Worm (Caenorhabditis elegans) whole organism, L4 larva: ENCODE results near the gene irld-8.

ENCODE experiments used
- R02D3.7 ChIP-seq: fragments of 150-350 bp; sonication (generic microtip); optimal IDR thresholded peaks from 3 replicates; lab custom pipeline; 2014; ENCODE audit warnings: missing biosample characterization, missing genetic modification characterization
- Y105C5A.15 ChIP-seq: fragments of 200-800 bp; sonication (Bioruptor generic); IDR thresholded peaks from 2 replicates; pipeline ENCODE4 v1.3.6; 2022; ENCODE audit warnings: missing genetic modification characterization, missing compliant biosample characterization
- ama-1 ChIP-seq: fragments of 150-350 bp; optimal IDR thresholded peaks from 2 replicates; lab custom pipeline; 2014; ENCODE audit warnings: inconsistent platforms, mixed read lengths
- daf-12 ChIP-seq: fragments of 150-350 bp; optimal IDR thresholded peaks from 2 replicates; lab custom pipeline; 2014; ENCODE audit warnings: missing biosample characterization, missing genetic modification reagents, missing genetic modification characterization
- fkh-10 ChIP-seq: fragments of 150-350 bp; optimal IDR thresholded peaks from 2 replicates; lab custom pipeline; 2014; ENCODE audit warnings: missing biosample characterization, missing genetic modification reagents, missing genetic modification characterization
- lsy-2 ChIP-seq, 2 experiments: fragments of 150-350 bp in 1 of 2; sonication (generic microtip) in 1 of 2; optimal IDR thresholded peaks; 2 replicates each; lab custom pipeline; 2014 to 2017; ENCODE audit warnings: missing biosample characterization in 2 of 2, missing genetic modification characterization in 2 of 2
- nhr-11 ChIP-seq: fragments of 150-350 bp; optimal IDR thresholded peaks from 2 replicates; lab custom pipeline; 2014; ENCODE audit warnings: missing biosample characterization, missing genetic modification characterization
- unc-39 ChIP-seq: sonication (generic microtip); optimal IDR thresholded peaks from 2 replicates; lab custom pipeline; 2017; ENCODE audit warnings: missing biosample characterization, missing genetic modification characterization
- zag-1 ChIP-seq: fragments of 150-350 bp; optimal IDR thresholded peaks from 2 replicates; lab custom pipeline; 2014; ENCODE audit warnings: missing biosample characterization, missing genetic modification characterization
- zip-2 ChIP-seq: fragments of 150-350 bp; optimal IDR thresholded peaks from 2 replicates; lab custom pipeline; 2014; ENCODE audit warnings: missing biosample characterization, missing genetic modification characterization

- no peak for TF ChIP-seq Y105C5A.15
- no peak for TF ChIP-seq R02D3.7 (tag; lab: Kevin White, UChicago)
- no peak for TF ChIP-seq lsy-2 (tag; optimal IDR thresholded peaks at IDR 0.05; lab: Kevin White, UChicago)
- TF ChIP-seq zip-2 (tag; lab: Kevin White, UChicago) = no peak
- no peak for TF ChIP-seq nhr-11 (tag; lab: Kevin White, UChicago)
- TF ChIP-seq daf-12 = no peak
- no peak for TF ChIP-seq zag-1
- TF ChIP-seq fkh-10 = no peak
- TF ChIP-seq unc-39 (tag; lab: Kevin White, UChicago) = no peak
- TF ChIP-seq ama-1 (lab: Kevin White, UChicago) = no peak
These were observed 24.0 kb upstream of the irld-8 start for ce11 chrIV:8091539-8091938.
